Fruit fly (Drosophila melanogaster): Measurements from ENCODE around the gene Herp.

Herp gene

DNA sequence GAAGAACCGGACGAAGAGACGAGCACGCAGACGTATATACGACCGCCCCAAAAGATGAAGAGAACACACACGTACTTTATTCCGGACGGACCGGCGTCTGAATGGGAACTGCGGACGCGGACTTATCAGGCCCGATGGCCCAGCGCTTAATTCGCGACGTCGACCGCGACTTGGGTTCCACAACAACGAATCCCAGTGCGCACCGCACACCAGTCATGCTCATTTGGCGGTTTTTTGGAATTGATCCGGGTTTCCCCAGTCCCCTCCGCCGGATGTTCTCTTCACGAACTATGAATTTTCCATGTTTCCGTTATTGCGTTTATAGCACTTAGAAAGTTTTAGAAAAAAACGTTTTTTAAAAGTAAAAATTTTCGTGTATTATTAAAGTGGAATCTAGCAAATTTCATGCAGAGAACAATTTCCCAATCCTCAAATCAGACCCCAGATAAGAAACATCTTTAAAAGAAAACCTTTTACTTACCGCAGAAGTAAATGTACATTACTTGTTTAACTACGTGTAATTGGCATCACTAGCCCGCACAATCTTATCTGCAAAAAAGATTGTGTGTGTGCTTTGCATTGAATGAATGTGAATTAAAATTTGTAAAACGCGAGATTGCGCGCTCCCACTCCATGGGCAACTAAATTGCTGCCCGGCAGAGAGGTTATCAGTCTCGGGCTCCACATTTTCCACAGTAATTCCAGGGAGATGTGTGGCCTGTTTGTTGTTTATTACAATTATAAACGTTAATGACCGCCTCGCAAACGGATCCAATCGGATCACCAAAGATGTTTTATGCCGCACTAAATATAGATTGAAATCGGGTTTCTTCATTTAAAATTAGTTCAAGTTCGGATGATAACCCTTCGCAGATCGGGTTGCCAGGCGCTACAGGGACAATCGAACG is 9.2 kb downstream of the Herp start, which contains the start of gene CG7149 (continued):
- TF ChIP-seq hkb (optimal IDR thresholded peaks at IDR 0.05), result no peak
- TF ChIP-seq hkb (GFP tag; IDR thresholded peaks at IDR 0.05), result peak; percentile 6; the same call in 1 of the 2 replicates
- peak; percentile 8 for TF ChIP-seq CG7839 (tag; optimal IDR thresholded peaks at IDR 0.05)
- no peak for TF ChIP-seq CG17912 (GFP tag; optimal IDR thresholded peaks at IDR 0.05)
- TF ChIP-seq da (GFP tag; optimal IDR thresholded peaks at IDR 0.05), result no peak
- TF ChIP-seq wdn (GFP tag; IDR thresholded peaks at IDR 0.05), result no peak
- TF ChIP-seq Nf-YB (GFP tag; optimal IDR thresholded peaks at IDR 0.05), result no peak
- TF ChIP-seq CG10147 (GFP tag; optimal IDR thresholded peaks at IDR 0.05), result peak; percentile 7
- no peak for TF ChIP-seq CkIIα-i1 (GFP tag; IDR thresholded peaks at IDR 0.05)
- no peak for TF ChIP-seq Lhr (GFP tag; optimal IDR thresholded peaks at IDR 0.05)
- TF ChIP-seq CG6654 (GFP tag; optimal IDR thresholded peaks at IDR 0.05), result no peak
- no peak for TF ChIP-seq bsh (GFP tag; optimal IDR thresholded peaks at IDR 0.05)
- no peak for TF ChIP-seq Dip3 (GFP tag; optimal IDR thresholded peaks at IDR 0.05)
- no peak for TF ChIP-seq Side (GFP tag; optimal IDR thresholded peaks at IDR 0.05)
- TF ChIP-seq pho (GFP tag; optimal IDR thresholded peaks at IDR 0.05), result peak; percentile 7
- peak; percentile 46 for TF ChIP-seq lab (GFP tag; optimal IDR thresholded peaks at IDR 0.05)
- TF ChIP-seq Fer3 (tag; optimal IDR thresholded peaks at IDR 0.05), result no peak
- TF ChIP-seq Atf6 (GFP tag; IDR thresholded peaks at IDR 0.05), result peak; percentile 52
- peak; percentile 59 for TF ChIP-seq Jarid2 (GFP tag; optimal IDR thresholded peaks at IDR 0.05)
- no peak for TF ChIP-seq CG10462 (GFP tag; optimal IDR thresholded peaks at IDR 0.05)
- TF ChIP-seq CG13424 (tag; optimal IDR thresholded peaks at IDR 0.05), result peak; percentile 20
- TF ChIP-seq CG17612 (GFP tag; IDR thresholded peaks at IDR 0.05), result no peak
- TF ChIP-seq CG7786 (GFP tag; optimal IDR thresholded peaks at IDR 0.05), result no peak
- TF ChIP-seq CG11093 (GFP tag; IDR thresholded peaks at IDR 0.05), result no peak
- TF ChIP-seq abd-A (tag; optimal IDR thresholded peaks at IDR 0.05), result no peak
- 0 out of 3 replicates have a peak, but pooled peaks have one; percentile 16 for TF ChIP-seq zfh1 (GFP tag; IDR thresholded peaks at IDR 0.05)
- TF ChIP-seq CG18599 (GFP tag; optimal IDR thresholded peaks at IDR 0.05), result peak; percentile 39
- peak; percentile 15 for TF ChIP-seq ftz-f1 (GFP tag; optimal IDR thresholded peaks at IDR 0.05)
- peak; percentile 41 for TF ChIP-seq Xbp1 (GFP tag; optimal IDR thresholded peaks at IDR 0.05)
- TF ChIP-seq lov (optimal IDR thresholded peaks at IDR 0.05), result no peak
- 0 out of 3 replicates have a peak, but pooled peaks have one; percentile 9 for TF ChIP-seq lov (GFP tag; IDR thresholded peaks at IDR 0.05)
- TF ChIP-seq crol (GFP tag; IDR thresholded peaks at IDR 0.05), result no peak
- TF ChIP-seq CG6272 (GFP tag; IDR thresholded peaks at IDR 0.05), result no peak
- peak in 1 of 2 experiments; percentile 31 for TF ChIP-seq Hr51 (GFP tag; optimal IDR thresholded peaks at IDR 0.05)
- TF ChIP-seq fd96Cb (tag; optimal IDR thresholded peaks at IDR 0.05), result no peak
- no peak for TF ChIP-seq CG4617 (GFP tag; optimal IDR thresholded peaks at IDR 0.05; ENCODE audit: borderline replicate concordance)
- no peak for TF ChIP-seq CG2202 (tag; optimal IDR thresholded peaks at IDR 0.05)
- TF ChIP-seq CG18764 (GFP tag; optimal IDR thresholded peaks at IDR 0.05), result no peak
- TF ChIP-seq trem (tag; optimal IDR thresholded peaks at IDR 0.05), result no peak
- TF ChIP-seq ken (GFP tag; IDR thresholded peaks at IDR 0.05), result peak; percentile 42; the same call in 1 of the 3 replicates
- no peak for TF ChIP-seq emc (GFP tag; optimal IDR thresholded peaks at IDR 0.05)
- no peak for TF ChIP-seq odd (GFP tag; optimal IDR thresholded peaks at IDR 0.05)
- peak; percentile 39 for TF ChIP-seq Vsx1 (GFP tag; optimal IDR thresholded peaks at IDR 0.05)
- TF ChIP-seq oc (tag; optimal IDR thresholded peaks at IDR 0.05), result no peak
- 0 out of 2 replicates have a peak, but pooled peaks have one; percentile 4 for TF ChIP-seq Awh (GFP tag; IDR thresholded peaks at IDR 0.05)
- TF ChIP-seq NfI (GFP tag; optimal IDR thresholded peaks at IDR 0.05), result no peak
- peak; percentile 37; the same call in 1 of the 2 replicates for TF ChIP-seq bbx (GFP tag; IDR thresholded peaks at IDR 0.05; ENCODE audit: partially characterized antibody)
- TF ChIP-seq chinmo (GFP tag; IDR thresholded peaks at IDR 0.05; ENCODE audit: partially characterized antibody), result peak; percentile 92; the same call in 3 of the 4 replicates
